Fruit fly (Drosophila melanogaster) whole organism, embryonic: ENCODE results near the gene Rab26.

Experiments
- Ada2b ChIP-seq: fragments of 200-800 bp; sonication (Bioruptor generic); IDR thresholded peaks from 2 replicates; pipeline ENCODE4 v1.3.6; 2022; ENCODE audit warnings: missing biosample characterization, missing genetic modification characterization
- CG11560 ChIP-seq: fragments of 200-800 bp; sonication (Bioruptor generic); IDR thresholded peaks from 3 replicates; pipeline ENCODE4 v1.3.6; 2022; ENCODE audit warnings: missing biosample characterization, missing genetic modification characterization
- CG11695 ChIP-seq: fragments of 200-800 bp; sonication (Bioruptor generic); IDR thresholded peaks from 3 replicates; pipeline ENCODE4 v1.3.6; 2022; ENCODE audit warnings: missing biosample characterization, missing genetic modification characterization
- CG1233 ChIP-seq: fragments of 200-800 bp; sonication (Bioruptor generic); optimal IDR thresholded peaks from 4 replicates; lab custom pipeline; 2018; ENCODE audit warnings: missing biosample characterization, mild to moderate bottlenecking, missing genetic modification characterization
- CG13287 ChIP-seq: fragments of 200-800 bp; sonication (Bioruptor generic); IDR thresholded peaks from 2 replicates; pipeline ENCODE4 v1.3.6; 2022; ENCODE audit warnings: missing biosample characterization, missing genetic modification characterization; ENCODE audit not compliant: partially characterized antibody
- CG14050 ChIP-seq: fragments of 200-800 bp; sonication (Bioruptor generic); IDR thresholded peaks from 3 replicates; pipeline ENCODE4 v1.3.6; 2022; ENCODE audit warnings: missing biosample characterization, missing genetic modification characterization
- CG14710 ChIP-seq: fragments of 200-800 bp; sonication (Bioruptor generic); optimal IDR thresholded peaks from 3 replicates; lab custom pipeline; 2019; ENCODE audit warnings: missing biosample characterization, mild to moderate bottlenecking, missing genetic modification characterization, moderate library complexity
- CG15514 ChIP-seq: fragments of 200-800 bp; sonication (Bioruptor generic); optimal IDR thresholded peaks from 3 replicates; lab custom pipeline; 2017; ENCODE audit warnings: missing biosample characterization, missing genetic modification characterization, mild to moderate bottlenecking, moderate library complexity, missing genetic modification reagents
- CG17328 ChIP-seq: fragments of 200-800 bp; sonication (Bioruptor generic); IDR thresholded peaks from 2 replicates; pipeline ENCODE4 v1.3.6; 2022; ENCODE audit warnings: missing biosample characterization, missing genetic modification characterization
- CG2116 ChIP-seq: fragments of 200-800 bp; sonication (Bioruptor generic); optimal IDR thresholded peaks from 3 replicates; lab custom pipeline; 2018; ENCODE audit warnings: missing biosample characterization, mild to moderate bottlenecking, missing genetic modification characterization
- CG2120 ChIP-seq: fragments of 200-800 bp; sonication (Bioruptor generic); optimal IDR thresholded peaks from 3 replicates; lab custom pipeline; 2016; ENCODE audit warnings: missing biosample characterization, missing genetic modification characterization
- CG30020 ChIP-seq: fragments of 200-800 bp; optimal IDR thresholded peaks from 2 replicates; lab custom pipeline; 2019; ENCODE audit warnings: missing biosample characterization, mild to moderate bottlenecking, missing genetic modification characterization, moderate library complexity
- CG3065 ChIP-seq: fragments of 200-800 bp; sonication (Bioruptor generic); optimal IDR thresholded peaks from 2 replicates; lab custom pipeline; 2016; ENCODE audit warnings: missing biosample characterization, missing genetic modification characterization
- CG31224 ChIP-seq: fragments of 200-800 bp; sonication (Bioruptor generic); IDR thresholded peaks from 2 replicates; pipeline ENCODE4 v1.3.6; 2022; ENCODE audit warnings: missing biosample characterization, missing genetic modification characterization
- CG32772 ChIP-seq: fragments of 200-800 bp; sonication (Bioruptor generic); IDR thresholded peaks from 2 replicates; pipeline ENCODE4 v1.3.6; 2022; ENCODE audit warnings: missing biosample characterization, missing genetic modification characterization
- CG5180 ChIP-seq: fragments of 200-800 bp; sonication (Bioruptor generic); optimal IDR thresholded peaks from 3 replicates; lab custom pipeline; 2017; ENCODE audit warnings: missing biosample characterization, missing genetic modification characterization, mild to moderate bottlenecking, moderate library complexity, missing genetic modification reagents
- CG6683 ChIP-seq: fragments of 200-800 bp; sonication (Bioruptor generic); optimal IDR thresholded peaks from 2 replicates; lab custom pipeline; 2017; ENCODE audit warnings: missing biosample characterization, mild to moderate bottlenecking, missing genetic modification characterization, missing genetic modification reagents
- CG6813 ChIP-seq: fragments of 200-800 bp; sonication (Bioruptor generic); optimal IDR thresholded peaks from 2 replicates; lab custom pipeline; 2017; ENCODE audit warnings: missing biosample characterization, missing genetic modification characterization, mild to moderate bottlenecking, moderate library complexity, missing genetic modification reagents
- Deaf1 ChIP-seq: fragments of 200-800 bp; optimal IDR thresholded peaks from 3 replicates; lab custom pipeline; 2019; ENCODE audit warnings: missing biosample characterization, mild to moderate bottlenecking, missing genetic modification characterization, moderate library complexity
- Elba2 ChIP-seq: fragments of 200-800 bp; sonication (Bioruptor generic); optimal IDR thresholded peaks from 3 replicates; lab custom pipeline; 2016; ENCODE audit warnings: missing biosample characterization, missing genetic modification characterization
- Hmr ChIP-seq: fragments of 200-800 bp; sonication (Bioruptor generic); optimal IDR thresholded peaks from 3 replicates; lab custom pipeline; 2017; ENCODE audit warnings: mild to moderate bottlenecking, missing biosample characterization, missing genetic modification reagents, missing genetic modification characterization
- Hr51 ChIP-seq, 2 experiments: fragments of 200-800 bp; sonication (Bioruptor generic); optimal IDR thresholded peaks; 2 replicates in 1 of 2; 3 replicates in 1 of 2; lab custom pipeline; 2016 to 2018; ENCODE audit warnings: missing biosample characterization in 2 of 2, missing genetic modification characterization in 2 of 2, mild to moderate bottlenecking in 1 of 2, moderate library complexity in 1 of 2
- Hsf ChIP-seq: fragments of 200-800 bp; sonication (Bioruptor generic); optimal IDR thresholded peaks from 3 replicates; lab custom pipeline; 2016; ENCODE audit warnings: missing biosample characterization, missing genetic modification characterization
- Jarid2 ChIP-seq: fragments of 200-800 bp; sonication (Bioruptor generic); optimal IDR thresholded peaks from 3 replicates; lab custom pipeline; 2017; ENCODE audit warnings: mild to moderate bottlenecking, missing biosample characterization, missing genetic modification reagents, missing genetic modification characterization
- NFAT ChIP-seq: fragments of 200-800 bp; sonication (Bioruptor generic); IDR thresholded peaks from 2 replicates; pipeline ENCODE4 v1.3.6; 2022; ENCODE audit warnings: missing biosample characterization, missing genetic modification characterization
- Nf-YC ChIP-seq: fragments of 200-800 bp; optimal IDR thresholded peaks from 3 replicates; lab custom pipeline; 2019; ENCODE audit warnings: missing biosample characterization, mild to moderate bottlenecking, missing genetic modification characterization, moderate library complexity
- Scr ChIP-seq: fragments of 200-800 bp; sonication (Bioruptor generic); IDR thresholded peaks from 2 replicates; pipeline ENCODE4 v1.3.6; 2022; ENCODE audit warnings: missing biosample characterization, missing genetic modification characterization; ENCODE audit not compliant: partially characterized antibody
- Side ChIP-seq: fragments of 200-800 bp; sonication (Bioruptor generic); optimal IDR thresholded peaks from 2 replicates; lab custom pipeline; 2016; ENCODE audit warnings: missing biosample characterization, missing genetic modification characterization
- Spps ChIP-seq: fragments of 200-800 bp; sonication (Bioruptor generic); optimal IDR thresholded peaks from 2 replicates; lab custom pipeline; 2018; ENCODE audit warnings: missing biosample characterization, mild to moderate bottlenecking, missing genetic modification characterization
- Tbp ChIP-seq: fragments of >200 bp; optimal IDR thresholded peaks from 2 replicates; lab custom pipeline; 2018; ENCODE audit warnings: missing biosample characterization, missing genetic modification characterization
- Usf ChIP-seq: fragments of 200-800 bp; sonication (Bioruptor generic); optimal IDR thresholded peaks from 2 replicates; lab custom pipeline; 2017; ENCODE audit warnings: missing genotype, missing biosample characterization, missing genetic modification characterization
- ase ChIP-seq: fragments of 200-800 bp; sonication (Bioruptor generic); IDR thresholded peaks from 3 replicates; pipeline ENCODE4 v1.3.6; 2022; ENCODE audit warnings: missing biosample characterization, missing genetic modification characterization
- ato ChIP-seq: fragments of 200-800 bp; sonication (Bioruptor generic); IDR thresholded peaks from 2 replicates; pipeline ENCODE4 v1.3.6; 2022; ENCODE audit warnings: missing biosample characterization, missing genetic modification characterization; ENCODE audit not compliant: partially characterized antibody
- bsh ChIP-seq, 2 experiments: fragments of 200-800 bp; sonication (Bioruptor generic); optimal IDR thresholded peaks; 2 replicates each; lab custom pipeline; 2017 to 2018; ENCODE audit warnings: mild to moderate bottlenecking in 2 of 2, missing biosample characterization in 2 of 2, missing genetic modification characterization in 2 of 2, moderate library complexity in 1 of 2
- cato ChIP-seq: fragments of 200-800 bp; sonication (Bioruptor generic); optimal IDR thresholded peaks from 2 replicates; lab custom pipeline; 2016; ENCODE audit warnings: missing biosample characterization, missing genetic modification characterization, borderline replicate concordance
- cg ChIP-seq: fragments of 200-800 bp; sonication (Bioruptor generic); optimal IDR thresholded peaks from 3 replicates; lab custom pipeline; 2019; ENCODE audit warnings: missing biosample characterization, mild to moderate bottlenecking, missing genetic modification characterization, moderate library complexity
- chn ChIP-seq: fragments of 200-800 bp; sonication (Bioruptor generic); optimal IDR thresholded peaks from 2 replicates; lab custom pipeline; 2016; ENCODE audit warnings: missing biosample characterization, missing genetic modification characterization
- corto ChIP-seq: fragments of 200-800 bp; sonication (Bioruptor generic); optimal IDR thresholded peaks from 2 replicates; lab custom pipeline; 2016; ENCODE audit warnings: missing biosample characterization, mild to moderate bottlenecking, missing genetic modification characterization, moderate library complexity
- crp ChIP-seq, 2 experiments: fragments of 200-800 bp; sonication (Bioruptor generic); optimal IDR thresholded peaks; 2 replicates in 1 of 2; 3 replicates in 1 of 2; lab custom pipeline; 2017; ENCODE audit warnings: missing biosample characterization in 2 of 2, missing genetic modification characterization in 2 of 2, mild to moderate bottlenecking in 1 of 2, moderate library complexity in 1 of 2
- esg ChIP-seq: fragments of 200-800 bp; sonication (Bioruptor generic); conservative IDR thresholded peaks from 2 replicates; pipeline ENCODE4 v1.3.6; 2022; ENCODE audit warnings: missing biosample characterization, missing genetic modification characterization
- fd96Cb ChIP-seq: fragments of 200-800 bp; sonication (Bioruptor generic); optimal IDR thresholded peaks from 2 replicates; lab custom pipeline; 2018; ENCODE audit warnings: missing biosample characterization, mild to moderate bottlenecking, missing genetic modification characterization, moderate library complexity
- gro ChIP-seq: fragments of 200-800 bp; sonication (Bioruptor generic); optimal IDR thresholded peaks from 2 replicates; lab custom pipeline; 2016; ENCODE audit warnings: missing biosample characterization, missing genetic modification characterization
- hbn ChIP-seq: fragments of 200-800 bp; sonication (Bioruptor generic); IDR thresholded peaks from 2 replicates; pipeline ENCODE4 v1.3.6; 2022; ENCODE audit warnings: missing biosample characterization, missing genetic modification characterization; ENCODE audit not compliant: partially characterized antibody
- knrl ChIP-seq: fragments of 200-800 bp; sonication (Bioruptor generic); IDR thresholded peaks from 3 replicates; pipeline ENCODE4 v1.3.6; 2022; ENCODE audit warnings: missing biosample characterization, missing genetic modification characterization; ENCODE audit not compliant: partially characterized antibody
- psq ChIP-seq: fragments of 200-800 bp; sonication (Bioruptor generic); optimal IDR thresholded peaks from 2 replicates; lab custom pipeline; 2017; ENCODE audit warnings: missing biosample characterization, missing genetic modification characterization
- salm ChIP-seq: fragments of 200-800 bp; sonication (Bioruptor generic); optimal IDR thresholded peaks from 2 replicates; lab custom pipeline; 2018; ENCODE audit warnings: missing biosample characterization, mild to moderate bottlenecking, missing genetic modification characterization
- schlank ChIP-seq: fragments of 200-800 bp; sonication (Bioruptor generic); optimal IDR thresholded peaks from 2 replicates; lab custom pipeline; 2018; ENCODE audit warnings: missing biosample characterization, mild to moderate bottlenecking, missing genetic modification characterization
- scrt ChIP-seq: fragments of 200-800 bp; sonication (Bioruptor generic); optimal IDR thresholded peaks from 2 replicates; lab custom pipeline; 2018; ENCODE audit warnings: missing biosample characterization, mild to moderate bottlenecking, missing genetic modification characterization, moderate library complexity
- seq ChIP-seq: fragments of 200-800 bp; sonication (Bioruptor generic); IDR thresholded peaks from 2 replicates; pipeline ENCODE4 v1.3.6; 2022; ENCODE audit warnings: missing biosample characterization, missing genetic modification characterization
- zf30C ChIP-seq: fragments of 200-800 bp; sonication (Bioruptor generic); optimal IDR thresholded peaks from 3 replicates; lab custom pipeline; 2018; ENCODE audit warnings: missing biosample characterization, mild to moderate bottlenecking, missing genetic modification characterization

Gene Rab26

DNA sequence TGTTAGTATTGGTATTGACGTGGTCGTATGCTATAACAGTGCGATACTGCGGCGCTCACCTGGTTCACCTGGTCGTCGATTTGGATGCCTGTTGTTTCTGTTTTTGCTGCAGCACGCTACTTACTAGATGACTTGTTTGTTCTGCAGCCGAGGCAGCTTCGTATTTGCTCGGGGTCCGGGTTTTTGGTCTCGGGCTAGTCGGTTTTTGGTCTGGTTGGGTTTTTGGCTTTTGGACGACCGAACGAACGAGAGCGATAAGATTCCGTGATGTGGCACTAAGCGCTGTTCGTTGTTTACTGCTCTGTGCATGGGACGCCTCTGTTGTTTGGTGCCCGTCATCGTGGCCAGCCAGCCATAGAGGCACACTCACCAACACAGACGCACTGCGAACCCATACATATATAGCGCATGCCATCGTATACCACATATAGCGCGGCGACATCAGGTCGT is 30.4 kb downstream of the Rab26 start, which contains the start of gene ebd2 (continued):
- TF ChIP-seq CG31224 (GFP tag; lab: Robert Waterston, UW) (no peak), Hr51 (GFP tag; optimal IDR thresholded peaks at IDR 0.05; lab: Kevin White, UChicago) (no peak), Elba2 (GFP tag; lab: Kevin White, UChicago) (no peak), chn (GFP tag; lab: Kevin White, UChicago) (no peak), CG17328 (GFP tag; lab: Robert Waterston, UW) (no peak), esg (GFP tag; lab: Robert Waterston, UW) (no peak), cg (GFP tag; lab: Kevin White, UChicago) (peak; percentile 72), Deaf1 (tag; lab: Kevin White, UChicago) (peak; percentile 99), zf30C (GFP tag; lab: Kevin White, UChicago) (no peak), Spps (no peak), CG30020 (tag; lab: Kevin White, UChicago) (no peak), fd96Cb (tag; lab: Kevin White, UChicago) (no peak), CG5180 (peak; percentile 54), CG15514 (GFP tag; lab: Kevin White, UChicago) (peak; percentile 67), corto (GFP tag; lab: Kevin White, UChicago) (no peak), knrl (GFP tag; lab: Robert Waterston, UW) (no peak), CG11695 (GFP tag; lab: Robert Waterston, UW) (no peak), bsh (GFP tag; optimal IDR thresholded peaks at IDR 0.05; lab: Kevin White, UChicago) (no peak), Hsf (GFP tag; lab: Kevin White, UChicago) (no peak), hbn (GFP tag; lab: Robert Waterston, UW) (no peak), CG1233 (GFP tag; lab: Kevin White, UChicago) (no peak), crp (GFP tag; optimal IDR thresholded peaks at IDR 0.05; lab: Kevin White, UChicago) (no peak), salm (tag; lab: Kevin White, UChicago) (no peak), Jarid2 (peak; percentile 49), psq (GFP tag; lab: Kevin White, UChicago) (no peak), CG14050 (GFP tag; lab: Robert Waterston, UW) (no peak), CG2116 (GFP tag; lab: Kevin White, UChicago) (no peak), Usf (GFP tag; lab: Kevin White, UChicago) (no peak), CG13287 (peak; percentile 30; the same call in 1 of the 2 replicates), ase (GFP tag; lab: Robert Waterston, UW) (no peak), Nf-YC (tag; lab: Kevin White, UChicago) (no peak), CG14710 (tag; lab: Kevin White, UChicago) (no peak), NFAT (GFP tag; lab: Robert Waterston, UW) (no peak), CG6683 (GFP tag; lab: Kevin White, UChicago) (no peak), Ada2b (GFP tag; lab: Robert Waterston, UW) (no peak), CG6813 (GFP tag; lab: Kevin White, UChicago) (peak; percentile 1), gro (GFP tag; lab: Kevin White, UChicago) (no peak), scrt (no peak), ato (GFP tag; lab: Robert Waterston, UW) (no peak), CG11560 (no peak), schlank (tag; lab: Kevin White, UChicago) (no peak), cato (GFP tag; lab: Kevin White, UChicago) (no peak), CG32772 (no peak), Side (GFP tag; lab: Kevin White, UChicago) (peak; percentile 7), CG2120 (GFP tag; lab: Kevin White, UChicago) (no peak), Tbp (no peak), Hmr (peak; percentile 53), Scr (GFP tag; lab: Robert Waterston, UW) (0 out of 2 replicates have a peak, but pooled peaks have one; percentile 21), CG3065 (no peak), seq (GFP tag; lab: Robert Waterston, UW) (no peak)
